Fruit fly (Drosophila melanogaster) S2 (cell line): ENCODE results near the gene CapaR.

ENCODE experiments used
- CG8478 ChIP-seq: fragments of >200 bp; optimal IDR thresholded peaks from 2 replicates; lab custom pipeline; 2018
- CTCF ChIP-seq, 2 experiments: fragments of >200 bp; optimal IDR thresholded peaks; 2 replicates each; lab custom pipeline; 2018

- TF ChIP-seq CTCF (optimal IDR thresholded peaks at IDR 0.05; lab: Kevin White, UChicago), result no peak
- no peak for TF ChIP-seq CG8478 (lab: Kevin White, UChicago)
These were observed 36.4 kb upstream of the CapaR start for dm6 chr3L:21598337-21598736.
